Worm (Caenorhabditis elegans): Measurements from ENCODE around the gene cogc-8.

Gene cogc-8

ce11 chrIV:240257-240754, at the start of gene cogc-8, which contains the start of gene fnta-1:
Gene cogc-8, plus strand, starts transcription at chrIV:240451.
Gene fnta-1, minus strand, starts transcription at chrIV:240307.
- TF ChIP-seq pax-3 (tag; optimal IDR thresholded peaks at IDR 0.05): no peak
- peak; percentile 50 for TF ChIP-seq C04F5.9 (tag; optimal IDR thresholded peaks at IDR 0.05)
- no peak for TF ChIP-seq sox-4 (tag; optimal IDR thresholded peaks at IDR 0.05)
- TF ChIP-seq fkh-8 (tag; optimal IDR thresholded peaks at IDR 0.05): peak; percentile 24
- peak; percentile 61 for TF ChIP-seq nhr-71 (tag; optimal IDR thresholded peaks at IDR 0.05)
- TF ChIP-seq swsn-7 (tag; optimal IDR thresholded peaks at IDR 0.05): peak; percentile 36
- TF ChIP-seq efl-1 (optimal IDR thresholded peaks at IDR 0.05): peak; percentile 61 to 72
- peak; percentile 72 to 97 for TF ChIP-seq efl-1 (GFP tag; optimal IDR thresholded peaks at IDR 0.05 in 1 of 2)
- peak; percentile 65 for TF ChIP-seq mep-1 (tag; optimal IDR thresholded peaks at IDR 0.05)
- no peak for TF ChIP-seq snpc-4 (tag; optimal IDR thresholded peaks at IDR 0.05)
- peak; percentile 19 for TF ChIP-seq nhr-90 (tag; optimal IDR thresholded peaks at IDR 0.05; ENCODE audit: poor library complexity)
- TF ChIP-seq tbx-2 (tag; optimal IDR thresholded peaks at IDR 0.05): peak; percentile 44
- no peak for TF ChIP-seq nhr-84 (tag; optimal IDR thresholded peaks at IDR 0.05)
- TF ChIP-seq fkh-4 (tag; optimal IDR thresholded peaks at IDR 0.05; ENCODE audit: borderline replicate concordance): no peak
- TF ChIP-seq jun-1 (tag; optimal IDR thresholded peaks at IDR 0.05): no peak
- TF ChIP-seq nhr-76 (tag; optimal IDR thresholded peaks at IDR 0.05): no peak
- TF ChIP-seq C16A3.4 (tag; optimal IDR thresholded peaks at IDR 0.05): peak; percentile 1
- TF ChIP-seq nhr-85 (tag): peak; percentile 61
- peak; percentile 51 to 74 (median 72) for TF ChIP-seq dpl-1 (GFP tag; optimal IDR thresholded peaks at IDR 0.05)
- TF ChIP-seq ceh-82 (tag; optimal IDR thresholded peaks at IDR 0.05): peak; percentile 31 to 52 (median 44)
- TF ChIP-seq rnt-1 (tag; optimal IDR thresholded peaks at IDR 0.05): peak; percentile 50
- TF ChIP-seq isw-1 (GFP tag; IDR thresholded peaks at IDR 0.05): peak; percentile 8; the same call in 1 of the 2 replicates
- TF ChIP-seq lsy-2 (tag; optimal IDR thresholded peaks at IDR 0.05): peak; percentile 59 to 71
- TF ChIP-seq nhr-20 (tag; optimal IDR thresholded peaks at IDR 0.05): peak; percentile 36
- no peak for TF ChIP-seq nhr-12 (tag; optimal IDR thresholded peaks at IDR 0.05)
- no peak for TF ChIP-seq egl-13 (tag; optimal IDR thresholded peaks at IDR 0.05)
- TF ChIP-seq skn-1 (tag; optimal IDR thresholded peaks at IDR 0.05): peak; percentile 10
- TF ChIP-seq unc-62 (GFP tag; optimal IDR thresholded peaks at IDR 0.05): no peak
- peak; percentile 71 for TF ChIP-seq nhr-47 (tag; optimal IDR thresholded peaks at IDR 0.05)
- peak; percentile 95 for TF ChIP-seq F16B12.6 (tag; optimal IDR thresholded peaks at IDR 0.05)
- TF ChIP-seq lin-35 (GFP tag; optimal IDR thresholded peaks at IDR 0.05): peak; percentile 64 to 70
- TF ChIP-seq dsc-1 (tag; optimal IDR thresholded peaks at IDR 0.05): peak; percentile 9
- TF ChIP-seq snu-23 (GFP tag; optimal IDR thresholded peaks at IDR 0.05): peak; percentile 67
- no peak for TF ChIP-seq mab-9 (GFP tag; IDR thresholded peaks at IDR 0.05)
- TF ChIP-seq unc-86 (tag; optimal IDR thresholded peaks at IDR 0.05): peak; percentile 41
- peak; percentile 25 for TF ChIP-seq lin-15B (tag; optimal IDR thresholded peaks at IDR 0.05)

- TF ChIP-seq zip-4 (GFP tag; optimal IDR thresholded peaks at IDR 0.05) (peak; percentile 70), fkh-4 (tag; optimal IDR thresholded peaks at IDR 0.05; ENCODE audit: borderline replicate concordance) (peak; percentile 96), elt-2 (tag; optimal IDR thresholded peaks at IDR 0.05) (peak; percentile 73), mef-2 (tag; optimal IDR thresholded peaks at IDR 0.05) (no peak), nhr-12 (tag; optimal IDR thresholded peaks at IDR 0.05) (no peak), irx-1 (tag; optimal IDR thresholded peaks at IDR 0.05) (peak; percentile 97), blmp-1 (tag; optimal IDR thresholded peaks at IDR 0.05) (peak; percentile 50), unc-130 (tag; optimal IDR thresholded peaks at IDR 0.05) (peak; percentile 62), mab-9 (GFP tag; IDR thresholded peaks at IDR 0.05) (peak; percentile 71; the same call in 1 of the 2 replicates), nhr-76 (tag; optimal IDR thresholded peaks at IDR 0.05) (no peak), elt-3 (tag; optimal IDR thresholded peaks at IDR 0.05) (peak in 2 of 6 experiments; percentile 14 to 32), ceh-8 (GFP tag; optimal IDR thresholded peaks at IDR 0.05) (peak; percentile 54), hpl-2 (GFP tag; optimal IDR thresholded peaks at IDR 0.05) (no peak), efl-1 (optimal IDR thresholded peaks at IDR 0.05) (peak; percentile 77 to 78), efl-1 (GFP tag; optimal IDR thresholded peaks at IDR 0.05 in 1 of 2) (peak; percentile 77 to 97), lsy-2 (tag; optimal IDR thresholded peaks at IDR 0.05) (peak; percentile 84 to 88), sup-37 (GFP tag; optimal IDR thresholded peaks at IDR 0.05) (peak; percentile 9), tlp-1 (tag; optimal IDR thresholded peaks at IDR 0.05) (no peak), nhr-237 (tag; optimal IDR thresholded peaks at IDR 0.05) (peak; percentile 33), aly-2 (tag; optimal IDR thresholded peaks at IDR 0.05) (no peak), sox-4 (tag; optimal IDR thresholded peaks at IDR 0.05) (peak; percentile 90), lin-13 (GFP tag; optimal IDR thresholded peaks at IDR 0.05) (peak; percentile 84), nhr-19 (GFP tag; conservative IDR thresholded peaks at IDR 0.05) (peak; percentile 87), nhr-71 (tag; optimal IDR thresholded peaks at IDR 0.05) (peak; percentile 94), zag-1 (tag; optimal IDR thresholded peaks at IDR 0.05) (no peak)
Observed at ce11 chrIV:192046-192445, 48.2 kb upstream of the cogc-8 start, which contains the start of gene Y38C1AA.12. Gene Y38C1AA.12, plus strand, starts transcription at chrIV:192256.
